Worm (Caenorhabditis elegans): ENCODE data around the gene twk-17.

ce11 chrX:7590756-7591155, 17.1 kb downstream of the twk-17 start:
- TF ChIP-seq aly-1 (tag; optimal IDR thresholded peaks at IDR 0.05) (no peak), ama-1 (optimal IDR thresholded peaks at IDR 0.05) (no peak), tbx-11 (GFP tag; IDR thresholded peaks at IDR 0.05) (no peak), hmbx-1 (tag; optimal IDR thresholded peaks at IDR 0.05) (no peak), sea-1 (GFP tag; conservative IDR thresholded peaks at IDR 0.05) (no peak), ceh-36 (tag; optimal IDR thresholded peaks at IDR 0.05) (no peak)
